Worm (Caenorhabditis elegans) whole organism, L3 larva: ENCODE results near the gene clec-42.

Source experiments
- R02D3.7 ChIP-seq: fragments of 150-350 bp; optimal IDR thresholded peaks from 2 replicates; lab custom pipeline; 2014; ENCODE audit warnings: missing biosample characterization, missing genetic modification characterization
- ceh-28 ChIP-seq: fragments of 150-350 bp; optimal IDR thresholded peaks from 2 replicates; lab custom pipeline; 2014; ENCODE audit warnings: missing biosample characterization, missing genetic modification reagents, missing genetic modification characterization
- nhr-12 ChIP-seq: fragments of 150-350 bp; optimal IDR thresholded peaks from 2 replicates; lab custom pipeline; 2014; ENCODE audit warnings: missing biosample characterization, missing genetic modification characterization
- nhr-25 ChIP-seq: sonication (generic microtip); optimal IDR thresholded peaks from 2 replicates; lab custom pipeline; 2017; ENCODE audit warnings: missing biosample characterization, missing genetic modification characterization
- nhr-28 ChIP-seq: fragments of 150-350 bp; optimal IDR thresholded peaks from 2 replicates; lab custom pipeline; 2014; ENCODE audit warnings: missing biosample characterization, missing genetic modification characterization
- nhr-76 ChIP-seq: fragments of 150-350 bp; sonication (generic microtip); optimal IDR thresholded peaks from 5 replicates; lab custom pipeline; 2014; ENCODE audit warnings: missing biosample characterization, missing genetic modification characterization
- pqm-1 ChIP-seq: fragments of 150-350 bp; optimal IDR thresholded peaks from 2 replicates; lab custom pipeline; 2017; ENCODE audit warnings: missing biosample characterization, missing genetic modification characterization, inconsistent platforms
- sea-2 ChIP-seq: fragments of 150-350 bp; sonication (generic microtip); optimal IDR thresholded peaks from 4 replicates; lab custom pipeline; 2014; ENCODE audit warnings: missing biosample characterization, missing genetic modification reagents, missing genetic modification characterization
- skn-1 ChIP-seq: fragments of 150-350 bp; optimal IDR thresholded peaks from 2 replicates; lab custom pipeline; 2014; ENCODE audit warnings: missing biosample characterization, missing genetic modification characterization
- snpc-4 ChIP-seq: fragments of 150-350 bp; optimal IDR thresholded peaks from 2 replicates; lab custom pipeline; 2014; ENCODE audit warnings: missing biosample characterization, missing genetic modification characterization
- unc-62 ChIP-seq: fragments of 150-350 bp; sonication (generic microtip); optimal IDR thresholded peaks from 4 replicates; lab custom pipeline; 2014; ENCODE audit warnings: missing biosample characterization, missing genetic modification reagents, missing genetic modification characterization
- ztf-11 ChIP-seq: fragments of 150-350 bp; optimal IDR thresholded peaks from 2 replicates; lab custom pipeline; 2014; ENCODE audit warnings: missing biosample characterization, missing genetic modification characterization
- ztf-4 ChIP-seq: fragments of 150-350 bp; optimal IDR thresholded peaks from 2 replicates; lab custom pipeline; 2014; ENCODE audit warnings: missing biosample characterization, missing genetic modification characterization

DNA sequence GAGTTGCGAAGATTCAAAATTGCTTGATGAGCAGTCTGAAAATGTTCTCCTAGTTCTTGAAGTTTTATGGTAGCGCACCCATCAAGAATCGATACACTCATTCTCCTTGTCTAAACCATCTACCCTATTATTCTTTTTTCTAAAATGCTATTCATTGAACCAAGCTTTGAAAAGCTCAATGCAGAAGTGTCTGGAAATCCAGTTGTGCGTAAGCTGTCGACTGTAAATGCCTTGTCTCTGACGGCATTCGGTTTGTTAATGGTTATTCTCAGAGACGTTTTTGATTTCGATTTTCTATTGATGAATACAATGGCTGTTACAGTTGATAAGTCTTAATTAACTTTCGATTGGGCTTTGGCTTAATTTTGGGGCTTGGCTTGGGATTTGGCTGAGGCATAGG is 28.6 kb upstream of the clec-42 start, which contains the start of gene C14A6.12:
- TF ChIP-seq snpc-4 (tag; lab: Kevin White, UChicago) (no peak), unc-62 (GFP tag; lab: Kevin White, UChicago) (no peak), ztf-4 (tag; lab: Kevin White, UChicago) (no peak), nhr-76 (tag; lab: Kevin White, UChicago) (no peak), ceh-28 (tag; lab: Kevin White, UChicago) (no peak), R02D3.7 (tag; lab: Kevin White, UChicago) (no peak), pqm-1 (tag; lab: Kevin White, UChicago) (no peak), nhr-25 (no peak), skn-1 (tag; lab: Kevin White, UChicago) (no peak), nhr-12 (no peak), nhr-28 (tag; lab: Kevin White, UChicago) (no peak), ztf-11 (tag; lab: Kevin White, UChicago) (no peak), sea-2 (GFP tag; lab: Kevin White, UChicago) (no peak)
